Worm (Caenorhabditis elegans) whole organism, L3 larva: ENCODE measurements around the gene mrpl-16.

Experiments
- R02D3.7 ChIP-seq: fragments of 150-350 bp; optimal IDR thresholded peaks from 2 replicates; lab custom pipeline; 2014; ENCODE audit warnings: missing biosample characterization, missing genetic modification characterization
- ZK546.5 ChIP-seq: sonication (generic microtip); optimal IDR thresholded peaks from 2 replicates; lab custom pipeline; 2017; ENCODE audit warnings: missing biosample characterization, missing genetic modification characterization
- ama-1 ChIP-seq: fragments of 150-350 bp; optimal IDR thresholded peaks from 2 replicates; lab custom pipeline; 2018
- ceh-16 ChIP-seq: sonication (generic microtip); optimal IDR thresholded peaks from 2 replicates; lab custom pipeline; 2017; ENCODE audit warnings: missing biosample characterization, missing genetic modification characterization
- egl-27 ChIP-seq: sonication (generic microtip); optimal IDR thresholded peaks from 4 replicates; lab custom pipeline; 2017; ENCODE audit warnings: missing biosample characterization, missing genetic modification reagents, missing genetic modification characterization
- egl-5 ChIP-seq: fragments of 150-350 bp; optimal IDR thresholded peaks from 2 replicates; lab custom pipeline; 2017; ENCODE audit warnings: missing biosample characterization, missing genetic modification reagents, missing genetic modification characterization, inconsistent platforms
- elt-2 ChIP-seq: sonication (generic microtip); optimal IDR thresholded peaks from 2 replicates; lab custom pipeline; 2016; ENCODE audit warnings: missing genetic modification reagents, mild to moderate bottlenecking, missing genetic modification characterization, missing compliant biosample characterization
- elt-3 ChIP-seq, 3 experiments: fragments of 150-350 bp in 1 of 3; sonication (generic microtip) in 2 of 3; optimal IDR thresholded peaks; 2 replicates in 2 of 3; 4 replicates in 1 of 3; lab custom pipeline; 2014 to 2017; ENCODE audit warnings: missing biosample characterization in 3 of 3, missing genetic modification characterization in 3 of 3
- eor-1 ChIP-seq, 2 experiments: fragments of 150-350 bp; optimal IDR thresholded peaks; 2 replicates each; lab custom pipeline; 2014 to 2018; ENCODE audit warnings: missing biosample characterization in 2 of 2, missing genetic modification characterization in 2 of 2
- fkh-10 ChIP-seq: sonication (generic microtip); optimal IDR thresholded peaks from 2 replicates; lab custom pipeline; 2017; ENCODE audit warnings: missing biosample characterization, missing genetic modification reagents, missing genetic modification characterization
- fos-1 ChIP-seq: fragments of 150-350 bp; optimal IDR thresholded peaks from 2 replicates; lab custom pipeline; 2014; ENCODE audit warnings: missing biosample characterization, missing genetic modification characterization
- hmg-11 ChIP-seq: sonication (generic microtip); optimal IDR thresholded peaks from 2 replicates; lab custom pipeline; 2016; ENCODE audit warnings: missing genetic modification characterization, missing compliant biosample characterization
- jun-1 ChIP-seq: fragments of 150-350 bp; optimal IDR thresholded peaks from 2 replicates; lab custom pipeline; 2014; ENCODE audit warnings: missing biosample characterization, missing genetic modification reagents, missing genetic modification characterization
- lin-15B ChIP-seq: fragments of 150-350 bp; optimal IDR thresholded peaks from 2 replicates; lab custom pipeline; 2014; ENCODE audit warnings: missing biosample characterization, missing genetic modification characterization
- lin-39 ChIP-seq: fragments of 150-350 bp; optimal IDR thresholded peaks from 2 replicates; lab custom pipeline; 2018; ENCODE audit warnings: missing biosample characterization, missing genetic modification reagents, missing genetic modification characterization
- lsy-12 ChIP-seq: sonication (generic microtip); optimal IDR thresholded peaks from 2 replicates; lab custom pipeline; 2016; ENCODE audit warnings: mild to moderate bottlenecking, missing genetic modification characterization, missing compliant biosample characterization
- mdl-1 ChIP-seq: fragments of 150-350 bp; optimal IDR thresholded peaks from 2 replicates; lab custom pipeline; 2014; ENCODE audit warnings: missing biosample characterization, missing genetic modification characterization
- nfya-1 ChIP-seq: sonication (generic microtip); optimal IDR thresholded peaks from 2 replicates; lab custom pipeline; 2017; ENCODE audit warnings: missing genetic modification characterization, mild to moderate bottlenecking, missing compliant biosample characterization, antibody characterized with exemption, moderate library complexity; ENCODE audit not compliant: insufficient read depth
- nhr-12 ChIP-seq: fragments of 150-350 bp; optimal IDR thresholded peaks from 2 replicates; lab custom pipeline; 2014; ENCODE audit warnings: missing biosample characterization, missing genetic modification characterization
- nhr-23 ChIP-seq: fragments of 150-350 bp; optimal IDR thresholded peaks from 2 replicates; lab custom pipeline; 2014; ENCODE audit warnings: missing biosample characterization, missing genetic modification reagents, missing genetic modification characterization
- nhr-25 ChIP-seq: sonication (generic microtip); optimal IDR thresholded peaks from 2 replicates; lab custom pipeline; 2017; ENCODE audit warnings: missing biosample characterization, missing genetic modification characterization
- nhr-28 ChIP-seq: fragments of 150-350 bp; optimal IDR thresholded peaks from 2 replicates; lab custom pipeline; 2014; ENCODE audit warnings: missing biosample characterization, missing genetic modification characterization
- nhr-43 ChIP-seq: sonication (generic microtip); optimal IDR thresholded peaks from 2 replicates; lab custom pipeline; 2016; ENCODE audit warnings: mild to moderate bottlenecking, missing genetic modification characterization, missing compliant biosample characterization; ENCODE audit not compliant: poor library complexity, severe bottlenecking
- nhr-76 ChIP-seq: fragments of 150-350 bp; sonication (generic microtip); optimal IDR thresholded peaks from 5 replicates; lab custom pipeline; 2014; ENCODE audit warnings: missing biosample characterization, missing genetic modification characterization
- pha-4 ChIP-seq: fragments of 150-350 bp; optimal IDR thresholded peaks from 2 replicates; lab custom pipeline; 2014; ENCODE audit warnings: missing biosample characterization, missing genetic modification reagents, missing genetic modification characterization
- pqm-1 ChIP-seq: fragments of 150-350 bp; optimal IDR thresholded peaks from 2 replicates; lab custom pipeline; 2017; ENCODE audit warnings: missing biosample characterization, missing genetic modification characterization, inconsistent platforms
- skn-1 ChIP-seq: fragments of 150-350 bp; optimal IDR thresholded peaks from 2 replicates; lab custom pipeline; 2014; ENCODE audit warnings: missing biosample characterization, missing genetic modification characterization
- tbx-2 ChIP-seq: sonication (generic microtip); optimal IDR thresholded peaks from 2 replicates; lab custom pipeline; 2016; ENCODE audit warnings: mild to moderate bottlenecking, missing genetic modification characterization, missing compliant biosample characterization
- unc-62 ChIP-seq: fragments of 150-350 bp; sonication (generic microtip); optimal IDR thresholded peaks from 4 replicates; lab custom pipeline; 2014; ENCODE audit warnings: missing biosample characterization, missing genetic modification reagents, missing genetic modification characterization
- zag-1 ChIP-seq: fragments of 150-350 bp; optimal IDR thresholded peaks from 2 replicates; lab custom pipeline; 2014; ENCODE audit warnings: missing biosample characterization, missing genetic modification characterization
- ztf-11 ChIP-seq: fragments of 150-350 bp; optimal IDR thresholded peaks from 2 replicates; lab custom pipeline; 2014; ENCODE audit warnings: missing biosample characterization, missing genetic modification characterization
- ztf-4 ChIP-seq: fragments of 150-350 bp; optimal IDR thresholded peaks from 2 replicates; lab custom pipeline; 2014; ENCODE audit warnings: missing biosample characterization, missing genetic modification characterization

The mrpl-16 gene

ce11 chrIII:4679963-4680484 lies 24.2 kb upstream of the mrpl-16 start, which contains the start of gene srg-11:
srg-11 (plus strand) TSS chrIII:4680013.
- TF ChIP-seq unc-62 (GFP tag; lab: Kevin White, UChicago) (no peak), pha-4 (tag; lab: Kevin White, UChicago) (no peak), nfya-1 (tag; lab: Kevin White, UChicago) (no peak)

- TF ChIP-seq nfya-1 (tag; lab: Kevin White, UChicago): no peak
- no peak for TF ChIP-seq unc-62 (GFP tag; lab: Kevin White, UChicago)
- no peak for TF ChIP-seq mdl-1 (tag; lab: Kevin White, UChicago)
- TF ChIP-seq hmg-11: no peak
- TF ChIP-seq nhr-76 (tag; lab: Kevin White, UChicago): no peak
- no peak for TF ChIP-seq ceh-16
- no peak for TF ChIP-seq jun-1 (tag; lab: Kevin White, UChicago)
- TF ChIP-seq ZK546.5 (tag; lab: Kevin White, UChicago): no peak
- no peak for TF ChIP-seq nhr-43
Measured at ce11 chrIII:4687134-4687533, 17.1 kb upstream of the mrpl-16 start.

ce11 chrIII:4688356-4688755 lies 15.8 kb upstream of the mrpl-16 start, which contains the start of gene tag-243:
tag-243 (minus strand) TSS chrIII:4688456.
- peak; percentile 19 for TF ChIP-seq pha-4 (tag; lab: Kevin White, UChicago)
- TF ChIP-seq pqm-1: no peak
- TF ChIP-seq fkh-10: no peak
- no peak for TF ChIP-seq ZK546.5 (tag; lab: Kevin White, UChicago)
- no peak for TF ChIP-seq skn-1 (tag; lab: Kevin White, UChicago)
- TF ChIP-seq nhr-28 (tag; lab: Kevin White, UChicago): no peak
- no peak for TF ChIP-seq ztf-4 (tag; lab: Kevin White, UChicago)
- no peak for TF ChIP-seq jun-1 (tag; lab: Kevin White, UChicago)

- TF ChIP-seq elt-2 (tag; lab: Kevin White, UChicago): peak; percentile 41
- TF ChIP-seq R02D3.7: no peak
- no peak for TF ChIP-seq nhr-12
Measured at ce11 chrIII:4688965-4689364, 15.2 kb upstream of the mrpl-16 start, which contains the start of gene ppat-1. ppat-1 (plus strand) TSS chrIII:4689280.

- TF ChIP-seq lsy-12: peak; percentile 43
- no peak for TF ChIP-seq fos-1
- peak; percentile 57 for TF ChIP-seq tbx-2
- no peak for TF ChIP-seq eor-1 (tag; optimal IDR thresholded peaks at IDR 0.05; lab: Kevin White, UChicago)
- TF ChIP-seq nhr-43: peak; percentile 90
- TF ChIP-seq ZK546.5 (tag; lab: Kevin White, UChicago): no peak
- TF ChIP-seq lin-15B (tag; lab: Kevin White, UChicago): peak; percentile 28
- TF ChIP-seq ztf-11 (tag; lab: Kevin White, UChicago): no peak
- peak; percentile 40 for TF ChIP-seq ztf-4 (tag; lab: Kevin White, UChicago)
- TF ChIP-seq ceh-16: no peak
- peak; percentile 42 for TF ChIP-seq ama-1 (lab: Kevin White, UChicago)
- TF ChIP-seq skn-1 (tag; lab: Kevin White, UChicago): peak; percentile 79
- TF ChIP-seq nhr-76 (tag; lab: Kevin White, UChicago): peak; percentile 20
- peak; percentile 29 for TF ChIP-seq egl-5 (tag; lab: Kevin White, UChicago)
- no peak for TF ChIP-seq zag-1 (tag; lab: Kevin White, UChicago)
- TF ChIP-seq pha-4 (tag; lab: Kevin White, UChicago): peak; percentile 81
- TF ChIP-seq mdl-1 (tag; lab: Kevin White, UChicago): peak; percentile 26
- TF ChIP-seq nhr-23 (tag; lab: Kevin White, UChicago): no peak
- peak; percentile 52 for TF ChIP-seq elt-2 (tag; lab: Kevin White, UChicago)
- TF ChIP-seq hmg-11: no peak
- peak; percentile 56 for TF ChIP-seq jun-1 (tag; lab: Kevin White, UChicago)
- peak; percentile 66 for TF ChIP-seq nhr-25 (tag; lab: Kevin White, UChicago)
- TF ChIP-seq pqm-1: peak; percentile 38
- TF ChIP-seq nfya-1 (tag; lab: Kevin White, UChicago): peak; percentile 73
- TF ChIP-seq lin-39: peak; percentile 89
- peak in 1 of 3 experiments; percentile 65 for TF ChIP-seq elt-3 (tag; optimal IDR thresholded peaks at IDR 0.05; lab: Kevin White, UChicago)
- peak; percentile 60 for TF ChIP-seq egl-27 (tag; lab: Kevin White, UChicago)
- TF ChIP-seq, all 47 proteins: peak for 19
Measured at ce11 chrIII:4689595-4689994, 14.6 kb upstream of the mrpl-16 start.
